Worm (Caenorhabditis elegans) whole organism, L3 larva: ENCODE measurements around the gene ttr-32.

Experiments used
- ZK546.5 ChIP-seq: sonication (generic microtip); optimal IDR thresholded peaks from 2 replicates; lab custom pipeline; 2017; ENCODE audit warnings: missing biosample characterization, missing genetic modification characterization
- ama-1 ChIP-seq: fragments of 150-350 bp; optimal IDR thresholded peaks from 2 replicates; lab custom pipeline; 2018
- elt-3 ChIP-seq, 3 experiments: fragments of 150-350 bp in 1 of 3; sonication (generic microtip) in 2 of 3; optimal IDR thresholded peaks; 2 replicates in 2 of 3; 4 replicates in 1 of 3; lab custom pipeline; 2014 to 2017; ENCODE audit warnings: missing biosample characterization in 3 of 3, missing genetic modification characterization in 3 of 3
- fos-1 ChIP-seq: fragments of 150-350 bp; optimal IDR thresholded peaks from 2 replicates; lab custom pipeline; 2014; ENCODE audit warnings: missing biosample characterization, missing genetic modification characterization
- jun-1 ChIP-seq: fragments of 150-350 bp; optimal IDR thresholded peaks from 2 replicates; lab custom pipeline; 2014; ENCODE audit warnings: missing biosample characterization, missing genetic modification reagents, missing genetic modification characterization
- mdl-1 ChIP-seq: fragments of 150-350 bp; optimal IDR thresholded peaks from 2 replicates; lab custom pipeline; 2014; ENCODE audit warnings: missing biosample characterization, missing genetic modification characterization
- nfya-1 ChIP-seq: sonication (generic microtip); optimal IDR thresholded peaks from 2 replicates; lab custom pipeline; 2017; ENCODE audit warnings: missing genetic modification characterization, mild to moderate bottlenecking, missing compliant biosample characterization, antibody characterized with exemption, moderate library complexity; ENCODE audit not compliant: insufficient read depth
- nhr-76 ChIP-seq: fragments of 150-350 bp; sonication (generic microtip); optimal IDR thresholded peaks from 5 replicates; lab custom pipeline; 2014; ENCODE audit warnings: missing biosample characterization, missing genetic modification characterization
- nhr-77 ChIP-seq: fragments of 150-350 bp; optimal IDR thresholded peaks from 2 replicates; lab custom pipeline; 2014; ENCODE audit warnings: missing biosample characterization, missing genetic modification characterization
- skn-1 ChIP-seq: fragments of 150-350 bp; optimal IDR thresholded peaks from 2 replicates; lab custom pipeline; 2014; ENCODE audit warnings: missing biosample characterization, missing genetic modification characterization
- snpc-4 ChIP-seq: fragments of 150-350 bp; optimal IDR thresholded peaks from 2 replicates; lab custom pipeline; 2014; ENCODE audit warnings: missing biosample characterization, missing genetic modification characterization
- unc-62 ChIP-seq: fragments of 150-350 bp; sonication (generic microtip); optimal IDR thresholded peaks from 4 replicates; lab custom pipeline; 2014; ENCODE audit warnings: missing biosample characterization, missing genetic modification reagents, missing genetic modification characterization

ce11 chrIII:7557930-7558470, 8.2 kb upstream of the ttr-32 start:
- TF ChIP-seq nfya-1 (tag; lab: Kevin White, UChicago) = peak; percentile 56
- no peak for TF ChIP-seq fos-1 (tag; lab: Kevin White, UChicago)
- TF ChIP-seq unc-62 (GFP tag; lab: Kevin White, UChicago) = no peak
- no peak for TF ChIP-seq ama-1
- TF ChIP-seq snpc-4 (tag; lab: Kevin White, UChicago) = no peak
- TF ChIP-seq elt-3 (tag; optimal IDR thresholded peaks at IDR 0.05; lab: Kevin White, UChicago) = no peak
- no peak for TF ChIP-seq jun-1
- TF ChIP-seq nhr-77 (tag; lab: Kevin White, UChicago) = no peak
- no peak for TF ChIP-seq mdl-1 (tag; lab: Kevin White, UChicago)
- no peak for TF ChIP-seq nhr-76 (tag; lab: Kevin White, UChicago)
- no peak for TF ChIP-seq skn-1 (tag; lab: Kevin White, UChicago)
- TF ChIP-seq ZK546.5 = no peak
